Worm (Caenorhabditis elegans): ENCODE measurements around the gene Y43F8B.15.

Y43F8B.15 gene

ce11 chrV:19497087-19497486 is 35.2 kb upstream of the Y43F8B.15 start:
- no peak for TF ChIP-seq zip-5 (tag; optimal IDR thresholded peaks at IDR 0.05)
- no peak for TF ChIP-seq fax-1 (tag; optimal IDR thresholded peaks at IDR 0.05)
- no peak for TF ChIP-seq sox-4 (tag; optimal IDR thresholded peaks at IDR 0.05)
- no peak for TF ChIP-seq pag-3 (tag; optimal IDR thresholded peaks at IDR 0.05; ENCODE audit: borderline replicate concordance)
- no peak for TF ChIP-seq pha-4 (tag; optimal IDR thresholded peaks at IDR 0.05)
- no peak for TF ChIP-seq F13H6.1 (tag; optimal IDR thresholded peaks at IDR 0.05)
- no peak for TF ChIP-seq madf-2 (tag; optimal IDR thresholded peaks at IDR 0.05)
- TF ChIP-seq ztf-16 (tag; optimal IDR thresholded peaks at IDR 0.05), result no peak
- TF ChIP-seq ttx-3 (tag; optimal IDR thresholded peaks at IDR 0.05), result no peak
- TF ChIP-seq gmeb-2 (tag; optimal IDR thresholded peaks at IDR 0.05), result no peak
- TF ChIP-seq nhr-232 (tag; optimal IDR thresholded peaks at IDR 0.05), result no peak
- no peak for TF ChIP-seq ceh-6 (GFP tag; optimal IDR thresholded peaks at IDR 0.05)
- TF ChIP-seq dve-1 (tag; optimal IDR thresholded peaks at IDR 0.05), result no peak
- no peak for TF ChIP-seq K02D7.2 (tag; optimal IDR thresholded peaks at IDR 0.05)
- no peak for TF ChIP-seq ceh-24 (tag; optimal IDR thresholded peaks at IDR 0.05)
- no peak for TF ChIP-seq ahr-1 (tag; optimal IDR thresholded peaks at IDR 0.05)
- TF ChIP-seq tbx-2 (tag; optimal IDR thresholded peaks at IDR 0.05), result no peak
- no peak for TF ChIP-seq eyg-1 (tag; optimal IDR thresholded peaks at IDR 0.05)

ce11 chrV:19495587-19495986 is 33.7 kb upstream of the Y43F8B.15 start, which contains the start of gene scl-21:
scl-21 (minus strand) TSS chrV:19495687.
- TF ChIP-seq hlh-13 (GFP tag; optimal IDR thresholded peaks at IDR 0.05) (no peak), unc-42 (tag; optimal IDR thresholded peaks at IDR 0.05) (no peak), nfya-1 (tag; optimal IDR thresholded peaks at IDR 0.05) (no peak), ceh-2 (tag; optimal IDR thresholded peaks at IDR 0.05) (no peak), ceh-31 (tag; optimal IDR thresholded peaks at IDR 0.05) (no peak), zip-5 (tag; optimal IDR thresholded peaks at IDR 0.05) (no peak), lim-6 (tag; optimal IDR thresholded peaks at IDR 0.05) (no peak), pag-3 (tag; optimal IDR thresholded peaks at IDR 0.05; ENCODE audit: borderline replicate concordance) (no peak), ceh-6 (GFP tag; optimal IDR thresholded peaks at IDR 0.05) (no peak), T23F11.4 (GFP tag; optimal IDR thresholded peaks at IDR 0.05) (no peak), ceh-30 (tag; optimal IDR thresholded peaks at IDR 0.05) (no peak), ahr-1 (tag; optimal IDR thresholded peaks at IDR 0.05) (no peak), dmd-4 (tag; optimal IDR thresholded peaks at IDR 0.05; ENCODE audit: borderline replicate concordance) (no peak), ceh-9 (tag; optimal IDR thresholded peaks at IDR 0.05) (no peak), pat-9 (tag; optimal IDR thresholded peaks at IDR 0.05) (no peak), hlh-8 (tag; optimal IDR thresholded peaks at IDR 0.05) (no peak), nhr-11 (tag; optimal IDR thresholded peaks at IDR 0.05) (no peak), hlh-30 (tag; optimal IDR thresholded peaks at IDR 0.05; ENCODE audit: insufficient read depth) (no peak), ceh-24 (tag; optimal IDR thresholded peaks at IDR 0.05) (no peak)

- TF ChIP-seq C08G9.2 (tag; optimal IDR thresholded peaks at IDR 0.05) (no peak), ceh-9 (tag; optimal IDR thresholded peaks at IDR 0.05) (no peak), che-1 (tag; optimal IDR thresholded peaks at IDR 0.05) (no peak), C38D4.7 (GFP tag; optimal IDR thresholded peaks at IDR 0.05) (no peak), pqm-1 (tag; optimal IDR thresholded peaks at IDR 0.05) (no peak), ceh-6 (GFP tag; optimal IDR thresholded peaks at IDR 0.05) (no peak), unc-55 (GFP tag; optimal IDR thresholded peaks at IDR 0.05) (no peak), syd-9 (tag; optimal IDR thresholded peaks at IDR 0.05) (no peak)
Measured at ce11 chrV:19495145-19495544, 33.2 kb upstream of the Y43F8B.15 start.

DNA sequence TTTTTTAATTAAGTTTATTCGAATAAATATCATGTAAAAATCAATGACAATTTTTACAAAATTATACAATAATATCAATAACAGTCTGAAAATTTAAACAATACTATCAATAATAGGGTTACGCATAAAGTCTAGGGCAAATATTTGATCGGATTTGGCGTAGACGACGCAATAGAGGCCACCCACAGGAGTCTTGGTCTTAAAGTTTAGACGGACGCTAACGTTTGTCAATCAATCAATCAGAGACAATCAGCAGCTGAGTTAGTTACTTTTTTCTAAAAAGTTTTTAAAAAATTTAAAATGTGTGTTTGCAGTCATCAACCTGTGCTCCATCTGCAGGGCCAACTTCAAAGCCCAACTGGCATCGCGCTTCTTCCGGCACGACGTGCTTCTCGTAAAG is 29.4 kb upstream of the Y43F8B.15 start, which contains the start of gene Y43F8B.29:
Y43F8B.29 (plus strand) TSS at position 301 of the 400 bp plus-strand sequence.
- TF ChIP-seq nhr-11 (tag; optimal IDR thresholded peaks at IDR 0.05) (no peak), ceh-30 (tag; optimal IDR thresholded peaks at IDR 0.05) (no peak), rnt-1 (tag; optimal IDR thresholded peaks at IDR 0.05) (no peak), gmeb-2 (tag; optimal IDR thresholded peaks at IDR 0.05) (no peak), nfya-1 (tag; optimal IDR thresholded peaks at IDR 0.05) (no peak), F13H6.1 (tag; optimal IDR thresholded peaks at IDR 0.05) (no peak), fax-1 (tag; optimal IDR thresholded peaks at IDR 0.05) (no peak), Y22D7AL.16 (tag; optimal IDR thresholded peaks at IDR 0.05) (no peak), sox-2 (GFP tag; IDR thresholded peaks at IDR 0.05) (no peak), K09A11.1 (tag; optimal IDR thresholded peaks at IDR 0.05; ENCODE audit: insufficient read depth) (no peak), sox-4 (tag; optimal IDR thresholded peaks at IDR 0.05) (no peak), ceh-14 (tag; optimal IDR thresholded peaks at IDR 0.05) (no peak), ttx-3 (tag; optimal IDR thresholded peaks at IDR 0.05) (no peak), zip-5 (tag; optimal IDR thresholded peaks at IDR 0.05) (no peak), unc-86 (tag; optimal IDR thresholded peaks at IDR 0.05) (no peak), che-1 (tag; optimal IDR thresholded peaks at IDR 0.05) (no peak), lim-6 (tag; optimal IDR thresholded peaks at IDR 0.05) (no peak), npax-4 (tag; optimal IDR thresholded peaks at IDR 0.05) (no peak), hlh-13 (GFP tag; optimal IDR thresholded peaks at IDR 0.05) (no peak), dmd-4 (tag; optimal IDR thresholded peaks at IDR 0.05; ENCODE audit: borderline replicate concordance) (no peak)
